Worm (Caenorhabditis elegans): ENCODE data around the gene F22E5.11.

DNA sequence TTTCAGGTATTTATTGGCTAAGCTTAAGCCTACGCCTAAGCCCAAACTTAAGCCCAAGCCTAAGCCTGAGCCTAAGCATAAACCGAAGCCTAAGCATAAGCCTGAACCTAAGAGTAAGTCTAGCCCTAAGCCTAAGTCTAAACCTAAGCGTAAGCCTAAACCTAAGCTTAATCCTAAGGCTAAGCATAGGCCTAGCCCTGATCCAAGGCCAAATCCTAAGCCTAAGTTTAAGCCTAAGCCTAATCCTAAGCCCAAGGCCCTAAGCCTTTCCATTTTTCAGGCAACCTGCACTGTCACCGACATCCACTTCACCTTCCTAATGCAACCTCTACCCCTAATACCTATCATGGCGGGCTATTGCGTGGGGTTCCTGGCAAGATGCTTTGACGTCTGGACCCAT, 33.4 kb downstream of the F22E5.11 start:
- TF ChIP-seq nhr-12 (tag; optimal IDR thresholded peaks at IDR 0.05) (no peak), ceh-82 (tag; optimal IDR thresholded peaks at IDR 0.05) (no peak), pqm-1 (tag; optimal IDR thresholded peaks at IDR 0.05) (no peak)
